Fruit fly (Drosophila melanogaster): ENCODE results near the gene CG10918.

Gene CG10918

dm6 chrX:21429156-21429555 lies at the start of gene CG10918:
Gene CG10918 (minus strand): TSS chrX:21429256.
- TF ChIP-seq CG9948 (tag; optimal IDR thresholded peaks at IDR 0.05) = no peak
- no peak for TF ChIP-seq CG4496 (GFP tag; IDR thresholded peaks at IDR 0.05)
- TF ChIP-seq Pif1A (GFP tag; optimal IDR thresholded peaks at IDR 0.05) = no peak
- TF ChIP-seq CG10348 (GFP tag; IDR thresholded peaks at IDR 0.05) = no peak

dm6 chrX:21478845-21479244 lies 49.8 kb upstream of the CG10918 start, which contains the start of gene Ir20a:
Gene Ir20a (minus strand): TSS chrX:21478945.
- TF ChIP-seq CG8301 (tag; optimal IDR thresholded peaks at IDR 0.05) (no peak), gl (tag; optimal IDR thresholded peaks at IDR 0.05) (no peak), CG10348 (GFP tag; IDR thresholded peaks at IDR 0.05) (no peak), Ets98B (GFP tag; IDR thresholded peaks at IDR 0.05) (no peak), CG13204 (GFP tag; optimal IDR thresholded peaks at IDR 0.05) (no peak)

- TF ChIP-seq CG32121 (GFP tag; IDR thresholded peaks at IDR 0.05) (no peak), rn (GFP tag; IDR thresholded peaks at IDR 0.05) (no peak), Snoo (tag; optimal IDR thresholded peaks at IDR 0.05) (no peak), CG17806 (tag; optimal IDR thresholded peaks at IDR 0.05) (no peak), CG10348 (GFP tag; IDR thresholded peaks at IDR 0.05) (no peak), gl (tag; optimal IDR thresholded peaks at IDR 0.05) (no peak), Pif1A (GFP tag; optimal IDR thresholded peaks at IDR 0.05) (no peak), CG8159 (tag; optimal IDR thresholded peaks at IDR 0.05) (no peak), CG4496 (GFP tag; IDR thresholded peaks at IDR 0.05) (no peak), CG12605 (GFP tag; IDR thresholded peaks at IDR 0.05) (no peak), CG13204 (GFP tag; optimal IDR thresholded peaks at IDR 0.05) (no peak), CG8301 (tag; optimal IDR thresholded peaks at IDR 0.05) (no peak), CG14655 (GFP tag; optimal IDR thresholded peaks at IDR 0.05) (no peak), Pif1B (GFP tag; optimal IDR thresholded peaks at IDR 0.05) (no peak), Ets98B (GFP tag; IDR thresholded peaks at IDR 0.05) (no peak)
Measured at dm6 chrX:21457632-21458031, 28.6 kb upstream of the CG10918 start, which contains the start of gene DIP-beta. Gene DIP-beta (minus strand): TSS chrX:21457738.

DNA sequence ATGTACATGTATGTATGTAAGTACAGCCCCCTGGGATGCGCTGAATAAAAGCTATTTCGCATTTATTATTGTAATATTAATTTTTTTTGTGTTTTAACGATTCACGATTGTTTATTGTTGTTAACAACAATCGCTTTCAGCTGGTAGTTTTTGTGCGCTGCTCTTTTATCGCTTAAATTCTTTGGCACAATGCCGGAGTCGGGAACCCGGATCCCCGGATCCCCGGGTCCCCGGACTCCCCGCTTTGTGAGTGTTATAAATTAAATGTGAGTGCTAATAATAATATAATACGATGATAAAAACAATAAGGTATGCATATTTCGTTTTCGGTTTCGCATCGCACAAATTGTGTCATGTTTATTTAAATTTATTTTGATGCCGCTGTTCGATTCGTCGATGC lies 11.6 kb upstream of the CG10918 start:
- TF ChIP-seq fd96Ca (GFP tag; IDR thresholded peaks at IDR 0.05) (no peak), D1 (tag; optimal IDR thresholded peaks at IDR 0.05) (no peak), CG9948 (tag; optimal IDR thresholded peaks at IDR 0.05) (no peak), CG10348 (GFP tag; IDR thresholded peaks at IDR 0.05) (no peak), CG12605 (GFP tag; IDR thresholded peaks at IDR 0.05) (no peak), CG8159 (tag; optimal IDR thresholded peaks at IDR 0.05) (no peak), Pif1A (GFP tag; optimal IDR thresholded peaks at IDR 0.05) (no peak), Snoo (tag; optimal IDR thresholded peaks at IDR 0.05) (no peak), gl (tag; optimal IDR thresholded peaks at IDR 0.05) (no peak), Pif1B (GFP tag; optimal IDR thresholded peaks at IDR 0.05) (no peak), EcR (GFP tag; optimal IDR thresholded peaks at IDR 0.05) (no peak)

DNA sequence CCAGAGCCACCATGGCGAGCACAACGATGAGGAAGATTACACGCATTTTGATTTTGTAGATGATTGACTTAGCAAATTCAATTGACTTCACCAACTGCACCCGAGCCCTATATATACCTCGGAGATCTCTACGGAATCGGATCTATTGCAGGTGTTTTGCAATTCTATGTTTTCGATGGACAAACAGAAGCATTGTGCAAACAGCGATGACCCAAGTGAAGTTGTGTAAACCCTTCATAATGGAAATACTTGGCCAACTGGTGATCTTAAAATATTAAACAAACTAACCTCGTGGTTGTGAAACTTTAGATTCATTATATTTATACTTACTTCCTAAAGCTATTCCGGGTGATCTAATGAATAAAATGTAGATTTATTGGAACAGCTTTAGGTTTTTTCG lies 26.4 kb downstream of the CG10918 start, which contains the start of gene whe:
Gene whe (minus strand): TSS at position 101 of the 400 bp plus-strand sequence.
- TF ChIP-seq Ets98B (GFP tag; IDR thresholded peaks at IDR 0.05) (no peak), CG17806 (tag; optimal IDR thresholded peaks at IDR 0.05) (no peak), CG4496 (GFP tag; IDR thresholded peaks at IDR 0.05) (no peak), D1 (tag; optimal IDR thresholded peaks at IDR 0.05) (no peak), rn (GFP tag; IDR thresholded peaks at IDR 0.05) (no peak), Pif1B (GFP tag; optimal IDR thresholded peaks at IDR 0.05) (no peak), CG13204 (GFP tag; optimal IDR thresholded peaks at IDR 0.05) (no peak), gl (tag; optimal IDR thresholded peaks at IDR 0.05) (no peak), CG10348 (GFP tag; IDR thresholded peaks at IDR 0.05) (no peak), CG15710 (tag; optimal IDR thresholded peaks at IDR 0.05) (no peak), CG9948 (tag; optimal IDR thresholded peaks at IDR 0.05) (no peak), CG8301 (tag; optimal IDR thresholded peaks at IDR 0.05) (no peak), CG14655 (GFP tag; optimal IDR thresholded peaks at IDR 0.05) (no peak), Snoo (tag; optimal IDR thresholded peaks at IDR 0.05) (no peak), CG8159 (tag; optimal IDR thresholded peaks at IDR 0.05) (no peak), CG12605 (GFP tag; IDR thresholded peaks at IDR 0.05) (no peak)

- TF ChIP-seq CG32121 (GFP tag; IDR thresholded peaks at IDR 0.05) (no peak), CG9948 (tag; optimal IDR thresholded peaks at IDR 0.05) (no peak), EcR (GFP tag; optimal IDR thresholded peaks at IDR 0.05) (no peak), Snoo (tag; optimal IDR thresholded peaks at IDR 0.05) (no peak), CG12605 (GFP tag; IDR thresholded peaks at IDR 0.05) (no peak), D1 (tag; optimal IDR thresholded peaks at IDR 0.05) (no peak), Ets98B (GFP tag; IDR thresholded peaks at IDR 0.05) (no peak), CG14655 (GFP tag; optimal IDR thresholded peaks at IDR 0.05) (no peak), gl (tag; optimal IDR thresholded peaks at IDR 0.05) (no peak), CG13204 (GFP tag; optimal IDR thresholded peaks at IDR 0.05) (no peak), fd96Ca (GFP tag; IDR thresholded peaks at IDR 0.05) (no peak), CG8159 (tag; optimal IDR thresholded peaks at IDR 0.05) (no peak)
Measured at dm6 chrX:21396860-21397459, 32.1 kb downstream of the CG10918 start, which contains the start of gene lcs. Gene lcs (minus strand): TSS chrX:21397316.

- TF ChIP-seq EcR (GFP tag; optimal IDR thresholded peaks at IDR 0.05) = no peak
- no peak for TF ChIP-seq CG14655 (GFP tag; optimal IDR thresholded peaks at IDR 0.05)
Measured at dm6 chrX:21388734-21389133, 40.3 kb downstream of the CG10918 start, which contains the start of gene mst. Gene mst (plus strand): TSS chrX:21388977.
